Worm (Caenorhabditis elegans): ENCODE measurements around the gene arrd-22.

arrd-22 gene

DNA sequence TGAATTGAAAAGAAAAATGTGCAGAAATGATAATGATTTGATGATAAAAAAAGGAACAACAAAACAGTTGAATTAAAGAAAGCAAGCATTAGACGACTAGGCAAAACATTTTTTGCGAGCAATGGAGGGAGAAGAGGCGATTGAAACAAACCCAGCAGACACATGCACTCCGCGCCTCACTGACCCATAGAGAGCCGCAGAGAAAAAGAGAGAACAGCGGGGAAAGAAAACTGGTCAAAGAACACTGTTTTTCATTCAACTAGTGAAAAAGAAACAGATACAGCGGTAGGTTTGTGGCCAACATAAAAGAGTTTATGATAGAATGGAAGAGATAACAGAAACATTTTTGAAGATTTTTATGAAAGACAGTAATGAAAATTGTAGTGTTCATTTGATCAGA lies 22.0 kb upstream of the arrd-22 start:
- peak; percentile 60 for TF ChIP-seq dox-1 (GFP tag; IDR thresholded peaks at IDR 0.05)
- TF ChIP-seq nhr-90 (tag; optimal IDR thresholded peaks at IDR 0.05): no peak
- TF ChIP-seq attf-5 (GFP tag; optimal IDR thresholded peaks at IDR 0.05): peak; percentile 37
- no peak for TF ChIP-seq C17E4.6 (GFP tag; IDR thresholded peaks at IDR 0.05)
- TF ChIP-seq zfh-2 (GFP tag; conservative IDR thresholded peaks at IDR 0.05): peak; percentile 42; the same call in 1 of the 2 replicates
- TF ChIP-seq Y56A3A.18 (GFP tag; IDR thresholded peaks at IDR 0.05): 0 out of 2 replicates have a peak, but pooled peaks have one; percentile 12
- peak; percentile 60 for TF ChIP-seq hmg-1.2 (GFP tag; IDR thresholded peaks at IDR 0.05)
- no peak for TF ChIP-seq snpc-4 (GFP tag; optimal IDR thresholded peaks at IDR 0.05)
- TF ChIP-seq snpc-4 (tag; optimal IDR thresholded peaks at IDR 0.05): peak in 1 of 4 experiments; percentile 19
- TF ChIP-seq nhr-80 (tag; optimal IDR thresholded peaks at IDR 0.05): peak; percentile 83

DNA sequence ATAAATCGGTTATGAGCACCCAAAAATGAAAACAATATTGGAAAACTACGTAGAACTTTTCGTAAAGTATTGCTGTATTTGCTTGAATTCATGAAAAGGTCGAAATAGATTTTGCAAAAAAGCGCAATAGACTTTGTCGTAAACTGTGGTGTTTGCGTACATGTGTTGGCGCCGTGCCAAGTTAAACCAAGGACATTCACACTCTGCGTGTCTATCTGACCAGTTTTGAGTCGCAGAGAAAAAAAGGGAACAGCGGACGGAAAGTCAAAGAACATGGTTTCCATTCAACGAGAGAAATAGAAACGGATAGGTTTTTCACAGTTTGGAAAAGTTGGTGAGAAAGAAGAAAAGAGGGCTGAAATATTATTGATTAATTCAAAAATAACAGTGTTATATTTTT lies 19.3 kb upstream of the arrd-22 start:
- TF ChIP-seq nfyb-1 (GFP tag; IDR thresholded peaks at IDR 0.05) (0 out of 2 replicates have a peak, but pooled peaks have one; percentile 47), T26A5.8 (tag; optimal IDR thresholded peaks at IDR 0.05) (no peak), rpc-1 (optimal IDR thresholded peaks at IDR 0.05) (no peak), rpc-1 (tag; optimal IDR thresholded peaks at IDR 0.05) (no peak), D2030.7 (GFP tag; IDR thresholded peaks at IDR 0.05) (no peak), K11D2.4 (GFP tag; IDR thresholded peaks at IDR 0.05) (0 out of 2 replicates have a peak, but pooled peaks have one; percentile 66), ceh-27 (GFP tag; optimal IDR thresholded peaks at IDR 0.05) (peak; percentile 27), lsy-27 (tag; optimal IDR thresholded peaks at IDR 0.05; ENCODE audit: borderline replicate concordance, insufficient read depth) (no peak), ztf-6 (GFP tag; IDR thresholded peaks at IDR 0.05) (no peak), F23B12.7 (tag; optimal IDR thresholded peaks at IDR 0.05; ENCODE audit: insufficient read depth) (no peak), F33H1.4 (GFP tag; IDR thresholded peaks at IDR 0.05) (no peak), nhr-120 (GFP tag; IDR thresholded peaks at IDR 0.05) (no peak), tlf-1 (GFP tag; optimal IDR thresholded peaks at IDR 0.05) (no peak), lin-35 (GFP tag; optimal IDR thresholded peaks at IDR 0.05) (peak in 1 of 3 experiments; percentile 72), cebp-2 (GFP tag; IDR thresholded peaks at IDR 0.05) (no peak), C17E4.6 (GFP tag; IDR thresholded peaks at IDR 0.05) (no peak), snpc-4 (GFP tag; optimal IDR thresholded peaks at IDR 0.05) (no peak), snpc-4 (tag; optimal IDR thresholded peaks at IDR 0.05) (peak in 1 of 4 experiments; percentile 36), hrde-1 (tag; optimal IDR thresholded peaks at IDR 0.05; ENCODE audit: borderline replicate concordance) (no peak), sea-2 (GFP tag; IDR thresholded peaks at IDR 0.05) (no peak), lin-54 (GFP tag; optimal IDR thresholded peaks at IDR 0.05) (no peak), attf-3 (GFP tag; conservative IDR thresholded peaks at IDR 0.05) (no peak), atf-7 (tag; optimal IDR thresholded peaks at IDR 0.05) (peak; percentile 16), cebp-1 (GFP tag; IDR thresholded peaks at IDR 0.05) (no peak), cebp-1 (tag; optimal IDR thresholded peaks at IDR 0.05) (no peak), T07F8.4 (tag; optimal IDR thresholded peaks at IDR 0.05) (no peak), repo-1 (tag; optimal IDR thresholded peaks at IDR 0.05) (no peak), athp-1 (tag; optimal IDR thresholded peaks at IDR 0.05) (no peak), nhr-80 (tag; optimal IDR thresholded peaks at IDR 0.05) (peak; percentile 75), pha-4 (tag; optimal IDR thresholded peaks at IDR 0.05) (no peak), egl-44 (GFP tag; IDR thresholded peaks at IDR 0.05) (no peak), mcd-1 (GFP tag; IDR thresholded peaks at IDR 0.05) (peak; percentile 37; the same call in 1 of the 2 replicates), sptf-2 (GFP tag; optimal IDR thresholded peaks at IDR 0.05) (no peak), madf-10 (tag; optimal IDR thresholded peaks at IDR 0.05) (no peak), attf-5 (GFP tag; optimal IDR thresholded peaks at IDR 0.05) (peak; percentile 54), dpff-1 (tag; optimal IDR thresholded peaks at IDR 0.05) (no peak), hmg-1.2 (GFP tag; IDR thresholded peaks at IDR 0.05) (peak; percentile 58; the same call in 1 of the 2 replicates), zim-3 (tag; optimal IDR thresholded peaks at IDR 0.05) (no peak), tbp1 (GFP tag; optimal IDR thresholded peaks at IDR 0.05) (peak; percentile 12), B0035.1 (tag; optimal IDR thresholded peaks at IDR 0.05) (no peak), Y79H2A.3 (GFP tag; conservative IDR thresholded peaks at IDR 0.05) (no peak), snpc-3.4 (tag; optimal IDR thresholded peaks at IDR 0.05) (no peak), ztf-3 (GFP tag; optimal IDR thresholded peaks at IDR 0.05) (no peak)

Measured in whole organism, young adult.